Worm (Caenorhabditis elegans): Measurements from ENCODE around the gene F31F4.17.

DNA sequence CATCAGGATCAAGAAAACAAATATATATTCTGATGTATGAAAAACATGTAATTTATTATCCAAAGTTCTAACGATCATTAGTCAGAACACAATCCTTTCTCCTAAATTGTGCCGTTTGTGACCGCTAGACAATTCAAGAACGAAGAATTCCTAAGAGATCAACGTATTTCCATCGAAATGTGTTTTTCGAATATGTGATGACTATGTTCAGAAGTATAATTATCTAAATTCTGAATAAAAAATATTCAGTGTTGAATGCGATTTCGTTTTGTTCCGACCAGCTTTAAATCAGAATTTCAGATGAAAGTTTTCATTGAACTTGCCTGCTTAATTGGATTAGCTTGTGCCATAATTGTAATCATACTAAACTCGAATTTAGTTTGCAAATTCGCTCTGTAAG is 42.1 kb upstream of the F31F4.17 start, which contains the start of gene srbc-37:
- no peak for TF ChIP-seq che-1 (tag; optimal IDR thresholded peaks at IDR 0.05)
- no peak for TF ChIP-seq ahr-1 (tag; optimal IDR thresholded peaks at IDR 0.05)
- no peak for TF ChIP-seq sox-2 (GFP tag; IDR thresholded peaks at IDR 0.05)
- no peak for TF ChIP-seq K09A11.1 (tag; optimal IDR thresholded peaks at IDR 0.05; ENCODE audit: insufficient read depth)
- TF ChIP-seq ceh-30 (tag; optimal IDR thresholded peaks at IDR 0.05): no peak
- TF ChIP-seq tbx-7 (tag; optimal IDR thresholded peaks at IDR 0.05): no peak
- TF ChIP-seq dve-1 (tag; optimal IDR thresholded peaks at IDR 0.05): no peak
- no peak for TF ChIP-seq nfya-1 (tag; optimal IDR thresholded peaks at IDR 0.05)
- TF ChIP-seq pqm-1 (tag; optimal IDR thresholded peaks at IDR 0.05): no peak
- no peak for TF ChIP-seq ztf-16 (tag; optimal IDR thresholded peaks at IDR 0.05)
- no peak for TF ChIP-seq unc-3 (GFP tag; conservative IDR thresholded peaks at IDR 0.05)
- TF ChIP-seq unc-3 (tag; optimal IDR thresholded peaks at IDR 0.05): no peak

Measured in whole organism, late embryonic.